Worm (Caenorhabditis elegans) whole organism, young adult: ENCODE measurements around the gene sdz-11.

Experiments used
- ama-1 ChIP-seq, 3 experiments: fragments of 150-350 bp in 1 of 3; sonication (generic microtip) in 2 of 3; optimal IDR thresholded peaks; 2 replicates each; lab custom pipeline; 2014 to 2018; ENCODE audit warnings: missing biosample characterization in 2 of 3, missing genetic modification characterization in 2 of 3, missing genetic modification reagents in 2 of 3
- aptf-3 ChIP-seq: fragments of 200-800 bp; sonication (Bioruptor generic); IDR thresholded peaks from 2 replicates; pipeline ENCODE4 v1.3.6; 2022; ENCODE audit warnings: missing genetic modification characterization, missing compliant biosample characterization
- bed-2 ChIP-seq: fragments of 200-800 bp; sonication (Bioruptor generic); IDR thresholded peaks from 2 replicates; pipeline ENCODE4 v1.3.6; 2022; ENCODE audit warnings: missing genetic modification reagents, missing genetic modification characterization, missing compliant biosample characterization
- egl-44 ChIP-seq: fragments of 200-800 bp; sonication (Bioruptor generic); IDR thresholded peaks from 2 replicates; pipeline ENCODE4 v1.3.6; 2022; ENCODE audit warnings: missing genetic modification reagents, missing genetic modification characterization, missing compliant biosample characterization
- let-607 ChIP-seq, 2 experiments: fragments of 200-800 bp in 1 of 2; sonication (Bioruptor generic) in 1 of 2; sonication (generic microtip) in 1 of 2; optimal IDR thresholded peaks; 2 replicates each; lab custom pipeline; 2016 to 2018; ENCODE audit warnings: mild to moderate bottlenecking in 2 of 2, missing compliant biosample characterization in 2 of 2, missing genetic modification characterization in 2 of 2, moderate library complexity in 2 of 2, missing genotype in 1 of 2
- lin-35 ChIP-seq, 3 experiments: fragments of 150-350 bp in 2 of 3; sonication (generic microtip) in 1 of 3; optimal IDR thresholded peaks; 2 replicates each; lab custom pipeline; 2014 to 2018; ENCODE audit warnings: missing biosample characterization in 3 of 3, missing genetic modification characterization in 3 of 3, missing genetic modification reagents in 3 of 3
- lir-1 ChIP-seq: fragments of 200-800 bp; sonication (Bioruptor generic); conservative IDR thresholded peaks from 2 replicates; pipeline ENCODE4 v1.3.6; 2022; ENCODE audit warnings: missing genetic modification reagents, missing genetic modification characterization, missing compliant biosample characterization
- nfya-2 ChIP-seq: fragments of 200-800 bp; sonication (Bioruptor generic); IDR thresholded peaks from 2 replicates; pipeline ENCODE4 v1.3.6; 2022; ENCODE audit warnings: missing genetic modification reagents, missing genetic modification characterization, missing compliant biosample characterization
- pha-4 ChIP-seq: fragments of 150-350 bp; sonication (generic microtip); optimal IDR thresholded peaks from 2 replicates; lab custom pipeline; 2014; ENCODE audit warnings: missing biosample characterization, missing genetic modification reagents, missing genetic modification characterization
- rec-8 ChIP-seq, 2 experiments: sonication (generic microtip); optimal IDR thresholded peaks; 2 replicates each; lab custom pipeline; 2016; ENCODE audit warnings: mild to moderate bottlenecking in 2 of 2, missing genetic modification characterization in 2 of 2, missing genetic modification reagents in 2 of 2, missing genotype in 2 of 2, missing biosample characterization in 1 of 2, missing compliant biosample characterization in 1 of 2, moderate library complexity in 1 of 2
- sea-2 ChIP-seq: fragments of 200-800 bp; sonication (Bioruptor generic); IDR thresholded peaks from 2 replicates; pipeline ENCODE4 v1.3.6; 2022; ENCODE audit warnings: missing genetic modification characterization, missing compliant biosample characterization
- tbx-9 ChIP-seq: sonication (generic microtip); optimal IDR thresholded peaks from 2 replicates; lab custom pipeline; 2016; ENCODE audit warnings: borderline replicate concordance, missing genetic modification characterization, inconsistent platforms, missing compliant biosample characterization

- no peak for TF ChIP-seq tbx-9
- TF ChIP-seq lir-1 (GFP tag; lab: Robert Waterston, UW) = no peak
- TF ChIP-seq rec-8 (tag; optimal IDR thresholded peaks at IDR 0.05; lab: Kevin White, UChicago) = no peak
- no peak for TF ChIP-seq pha-4 (tag; lab: Kevin White, UChicago)
- no peak for TF ChIP-seq lin-35 (GFP tag; optimal IDR thresholded peaks at IDR 0.05; lab: Kevin White, UChicago)
- TF ChIP-seq sea-2 (GFP tag; lab: Robert Waterston, UW) = no peak
- no peak for TF ChIP-seq ama-1 (optimal IDR thresholded peaks at IDR 0.05; lab: Kevin White, UChicago)
- TF ChIP-seq ama-1 (GFP tag; optimal IDR thresholded peaks at IDR 0.05; lab: Kevin White, UChicago) = no peak
- no peak for TF ChIP-seq bed-2
- TF ChIP-seq egl-44 (GFP tag; lab: Robert Waterston, UW) = no peak
- no peak for TF ChIP-seq nfya-2
- no peak for TF ChIP-seq aptf-3 (GFP tag; lab: Robert Waterston, UW)
- no peak for TF ChIP-seq let-607 (tag; optimal IDR thresholded peaks at IDR 0.05; lab: Kevin White, UChicago)
Measured at ce11 chrII:3705320-3705719, 46.8 kb downstream of the sdz-11 start, which contains the start of gene srx-108.
